Fruit fly (Drosophila melanogaster) whole organism, adult: Measurements from ENCODE around the gene tHMG2.

Experiments used
- CG5204 ChIP-seq: fragments of 200-800 bp; sonication (Bioruptor generic); optimal IDR thresholded peaks from 2 replicates; lab custom pipeline; 2016; ENCODE audit warnings: missing biosample characterization, missing genetic modification characterization
- cic ChIP-seq: fragments of 200-800 bp; sonication (Bioruptor generic); optimal IDR thresholded peaks from 2 replicates; lab custom pipeline; 2017; ENCODE audit warnings: missing biosample characterization, mild to moderate bottlenecking, missing genetic modification characterization, moderate library complexity
- cnc ChIP-seq, 2 experiments: fragments of >200 bp; optimal IDR thresholded peaks; 2 replicates each; lab custom pipeline; 2017
- kay ChIP-seq: fragments of 200-800 bp; sonication (Bioruptor generic); peaks from one replicate; lab custom pipeline; 2016; ENCODE audit warnings: missing biosample characterization, missing genetic modification characterization, borderline replicate concordance

DNA sequence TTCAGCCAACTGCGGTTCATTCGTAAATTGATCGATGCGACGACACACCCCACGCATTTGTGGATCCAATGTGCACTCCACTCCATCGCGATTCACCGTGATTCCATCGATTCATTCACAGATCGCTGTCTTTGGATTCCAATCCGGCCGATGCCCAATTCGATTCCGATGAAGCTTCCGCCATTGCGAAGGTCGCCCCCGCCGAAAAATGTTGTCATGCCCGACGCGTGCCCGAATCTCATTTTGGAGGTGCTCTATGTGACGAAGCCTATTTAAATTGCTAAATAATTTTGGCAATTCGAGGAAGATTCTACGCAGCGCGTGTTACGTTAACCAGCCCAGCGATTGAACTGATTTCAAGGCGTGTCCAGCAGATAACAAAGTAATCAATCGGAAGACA is 47.9 kb downstream of the tHMG2 start:
- TF ChIP-seq kay (GFP tag; lab: Kevin White, UChicago) (no peak), cnc (optimal IDR thresholded peaks at IDR 0.05; lab: Kevin White, UChicago) (no peak), CG5204 (GFP tag; lab: Kevin White, UChicago) (no peak), cic (GFP tag; lab: Kevin White, UChicago) (no peak)
